Fruit fly (Drosophila melanogaster) whole organism, embryonic: ENCODE measurements around the gene Rdl.

Source experiments
- Ada2b ChIP-seq: fragments of 200-800 bp; sonication (Bioruptor generic); IDR thresholded peaks from 2 replicates; pipeline ENCODE4 v1.3.6; 2022; ENCODE audit warnings: missing biosample characterization, missing genetic modification characterization
- CG10462 ChIP-seq: fragments of 200-800 bp; sonication (Bioruptor generic); optimal IDR thresholded peaks from 2 replicates; lab custom pipeline; 2016; ENCODE audit warnings: missing biosample characterization, missing genetic modification characterization
- CG11093 ChIP-seq: fragments of 200-800 bp; sonication (Bioruptor generic); IDR thresholded peaks from 3 replicates; pipeline ENCODE4 v1.3.6; 2022; ENCODE audit warnings: missing biosample characterization, missing genetic modification characterization
- CG11456 ChIP-seq: fragments of 200-800 bp; sonication (Bioruptor generic); IDR thresholded peaks from 3 replicates; pipeline ENCODE4 v1.3.6; 2022; ENCODE audit warnings: missing biosample characterization, missing genetic modification characterization
- CG12299 ChIP-seq: fragments of 200-800 bp; sonication (Bioruptor generic); optimal IDR thresholded peaks from 2 replicates; lab custom pipeline; 2018; ENCODE audit warnings: missing biosample characterization, mild to moderate bottlenecking, missing genetic modification characterization
- CG12942 ChIP-seq: fragments of 200-800 bp; sonication (Bioruptor generic); optimal IDR thresholded peaks from 3 replicates; lab custom pipeline; 2016; ENCODE audit warnings: missing biosample characterization, missing genetic modification characterization
- CG14014 ChIP-seq: fragments of 200-800 bp; sonication (Bioruptor generic); IDR thresholded peaks from 2 replicates; pipeline ENCODE4 v1.3.6; 2022; ENCODE audit warnings: missing biosample characterization, missing genetic modification characterization
- CG16779 ChIP-seq: fragments of 200-800 bp; sonication (Bioruptor generic); IDR thresholded peaks from 2 replicates; pipeline ENCODE4 v1.3.6; 2022; ENCODE audit warnings: missing biosample characterization, missing genetic modification characterization
- CG31388 ChIP-seq: fragments of 200-800 bp; sonication (Bioruptor generic); optimal IDR thresholded peaks from 2 replicates; lab custom pipeline; 2016; ENCODE audit warnings: missing biosample characterization, missing genetic modification characterization
- CG33213 ChIP-seq: fragments of 200-800 bp; sonication (Bioruptor generic); optimal IDR thresholded peaks from 3 replicates; lab custom pipeline; 2016; ENCODE audit warnings: missing biosample characterization, missing genetic modification characterization
- CG3407 ChIP-seq: fragments of 200-800 bp; sonication (Bioruptor generic); optimal IDR thresholded peaks from 2 replicates; lab custom pipeline; 2018; ENCODE audit warnings: missing biosample characterization, mild to moderate bottlenecking, missing genetic modification characterization
- CG4360 ChIP-seq: fragments of 200-800 bp; sonication (Bioruptor generic); IDR thresholded peaks from 2 replicates; pipeline ENCODE4 v1.3.6; 2022; ENCODE audit warnings: missing biosample characterization, missing genetic modification characterization
- CG43689 ChIP-seq: fragments of 200-800 bp; sonication (Bioruptor generic); IDR thresholded peaks from 2 replicates; pipeline ENCODE4 v1.3.6; 2022; ENCODE audit warnings: missing biosample characterization, missing genetic modification characterization
- CG4424 ChIP-seq: fragments of 200-800 bp; sonication (Bioruptor generic); optimal IDR thresholded peaks from 3 replicates; lab custom pipeline; 2016; ENCODE audit warnings: missing biosample characterization, missing genetic modification characterization
- CG7372 ChIP-seq: fragments of 200-800 bp; sonication (Bioruptor generic); IDR thresholded peaks from 2 replicates; pipeline ENCODE4 v1.3.6; 2022; ENCODE audit warnings: missing biosample characterization, missing genetic modification characterization
- CG7556 ChIP-seq: fragments of 200-800 bp; sonication (Bioruptor generic); optimal IDR thresholded peaks from 2 replicates; lab custom pipeline; 2017; ENCODE audit warnings: missing biosample characterization, mild to moderate bottlenecking, missing genetic modification characterization
- CG8924 ChIP-seq: fragments of 200-800 bp; optimal IDR thresholded peaks from 3 replicates; lab custom pipeline; 2019; ENCODE audit warnings: missing biosample characterization, mild to moderate bottlenecking, missing genetic modification characterization, moderate library complexity
- CG9876 ChIP-seq: fragments of 200-800 bp; sonication (Bioruptor generic); optimal IDR thresholded peaks from 2 replicates; lab custom pipeline; 2016; ENCODE audit warnings: missing biosample characterization, missing genetic modification characterization
- CoRest ChIP-seq: fragments of 200-800 bp; sonication (Bioruptor generic); optimal IDR thresholded peaks from 3 replicates; lab custom pipeline; 2018; ENCODE audit warnings: missing biosample characterization, mild to moderate bottlenecking, missing genetic modification characterization, moderate library complexity
- Dad ChIP-seq: fragments of 200-800 bp; sonication (Bioruptor generic); optimal IDR thresholded peaks from 3 replicates; lab custom pipeline; 2016; ENCODE audit warnings: missing biosample characterization, missing genetic modification characterization
- Dip2 ChIP-seq: fragments of 200-800 bp; sonication (Bioruptor generic); IDR thresholded peaks from 2 replicates; pipeline ENCODE4 v1.3.6; 2022; ENCODE audit warnings: missing biosample characterization, missing genetic modification characterization
- H2.0 ChIP-seq: fragments of 200-800 bp; sonication (Bioruptor generic); IDR thresholded peaks from 2 replicates; pipeline ENCODE4 v1.3.6; 2022; ENCODE audit warnings: missing biosample characterization, missing genetic modification characterization
- Hmx ChIP-seq: fragments of 200-800 bp; sonication (Bioruptor generic); optimal IDR thresholded peaks from 2 replicates; lab custom pipeline; 2016; ENCODE audit warnings: missing biosample characterization, missing genetic modification characterization
- Hr39 ChIP-seq: fragments of >200 bp; optimal IDR thresholded peaks from 2 replicates; lab custom pipeline; 2017
- Hr51 ChIP-seq, 2 experiments: fragments of 200-800 bp; sonication (Bioruptor generic); optimal IDR thresholded peaks; 2 replicates in 1 of 2; 3 replicates in 1 of 2; lab custom pipeline; 2016 to 2018; ENCODE audit warnings: missing biosample characterization in 2 of 2, missing genetic modification characterization in 2 of 2, mild to moderate bottlenecking in 1 of 2, moderate library complexity in 1 of 2
- Hsf ChIP-seq: fragments of 200-800 bp; sonication (Bioruptor generic); optimal IDR thresholded peaks from 3 replicates; lab custom pipeline; 2016; ENCODE audit warnings: missing biosample characterization, missing genetic modification characterization
- Nf-YA ChIP-seq: fragments of 200-800 bp; sonication (Bioruptor generic); IDR thresholded peaks from 2 replicates; pipeline ENCODE4 v1.3.6; 2022; ENCODE audit warnings: missing biosample characterization, missing genetic modification characterization
- Sin3A ChIP-seq: fragments of >200 bp; optimal IDR thresholded peaks from 2 replicates; lab custom pipeline; 2018
- Ssrp ChIP-seq: fragments of 200-800 bp; sonication (Bioruptor generic); optimal IDR thresholded peaks from 2 replicates; lab custom pipeline; 2018; ENCODE audit warnings: missing biosample characterization, mild to moderate bottlenecking, missing genetic modification characterization, moderate library complexity
- TFAM ChIP-seq: fragments of 200-800 bp; sonication (Bioruptor generic); optimal IDR thresholded peaks from 2 replicates; lab custom pipeline; 2017; ENCODE audit warnings: missing biosample characterization, missing genetic modification characterization, inconsistent platforms
- Tbp ChIP-seq: fragments of >200 bp; optimal IDR thresholded peaks from 2 replicates; lab custom pipeline; 2018; ENCODE audit warnings: missing biosample characterization, missing genetic modification characterization
- al ChIP-seq: fragments of 200-800 bp; sonication (Bioruptor generic); IDR thresholded peaks from 2 replicates; pipeline ENCODE4 v1.3.6; 2022; ENCODE audit warnings: missing biosample characterization, missing genetic modification characterization
- btn ChIP-seq: fragments of 200-800 bp; sonication (Bioruptor generic); optimal IDR thresholded peaks from 2 replicates; lab custom pipeline; 2016; ENCODE audit warnings: missing biosample characterization, missing genetic modification characterization
- ci ChIP-seq: fragments of 200-800 bp; sonication (Bioruptor generic); IDR thresholded peaks from 3 replicates; pipeline ENCODE4 v1.3.6; 2022; ENCODE audit warnings: missing biosample characterization, missing genetic modification characterization
- corto ChIP-seq: fragments of 200-800 bp; sonication (Bioruptor generic); optimal IDR thresholded peaks from 2 replicates; lab custom pipeline; 2016; ENCODE audit warnings: missing biosample characterization, mild to moderate bottlenecking, missing genetic modification characterization, moderate library complexity
- dysf ChIP-seq: fragments of 200-800 bp; sonication (Bioruptor generic); IDR thresholded peaks from 3 replicates; pipeline ENCODE4 v1.3.6; 2022; ENCODE audit warnings: missing biosample characterization, missing genetic modification characterization
- fd102C ChIP-seq: fragments of 200-800 bp; sonication (Bioruptor generic); optimal IDR thresholded peaks from 2 replicates; lab custom pipeline; 2018; ENCODE audit warnings: missing biosample characterization, mild to moderate bottlenecking, missing genetic modification characterization, moderate library complexity
- fd96Cb ChIP-seq: fragments of 200-800 bp; sonication (Bioruptor generic); optimal IDR thresholded peaks from 2 replicates; lab custom pipeline; 2018; ENCODE audit warnings: missing biosample characterization, mild to moderate bottlenecking, missing genetic modification characterization, moderate library complexity
- gem ChIP-seq: fragments of 200-800 bp; sonication (Bioruptor generic); optimal IDR thresholded peaks from 2 replicates; lab custom pipeline; 2019; ENCODE audit warnings: missing biosample characterization, mild to moderate bottlenecking, missing genetic modification characterization, moderate library complexity
- hbn ChIP-seq: fragments of 200-800 bp; sonication (Bioruptor generic); IDR thresholded peaks from 2 replicates; pipeline ENCODE4 v1.3.6; 2022; ENCODE audit warnings: missing biosample characterization, missing genetic modification characterization; ENCODE audit not compliant: partially characterized antibody
- inv ChIP-seq: fragments of 200-800 bp; sonication (Bioruptor generic); IDR thresholded peaks from 2 replicates; pipeline ENCODE4 v1.3.6; 2022; ENCODE audit warnings: missing biosample characterization, missing genetic modification characterization; ENCODE audit not compliant: partially characterized antibody
- ken ChIP-seq: fragments of 200-800 bp; sonication (Bioruptor generic); IDR thresholded peaks from 3 replicates; pipeline ENCODE4 v1.3.6; 2022; ENCODE audit warnings: missing biosample characterization, missing genetic modification characterization
- knrl ChIP-seq: fragments of 200-800 bp; sonication (Bioruptor generic); IDR thresholded peaks from 3 replicates; pipeline ENCODE4 v1.3.6; 2022; ENCODE audit warnings: missing biosample characterization, missing genetic modification characterization; ENCODE audit not compliant: partially characterized antibody
- p53 ChIP-seq: fragments of 200-800 bp; sonication (Bioruptor generic); optimal IDR thresholded peaks from 2 replicates; lab custom pipeline; 2016; ENCODE audit warnings: missing biosample characterization, missing genetic modification characterization
- repo ChIP-seq: fragments of 200-800 bp; sonication (Bioruptor generic); optimal IDR thresholded peaks from 2 replicates; lab custom pipeline; 2016; ENCODE audit warnings: missing biosample characterization, missing genetic modification characterization
- scrt ChIP-seq: fragments of 200-800 bp; sonication (Bioruptor generic); optimal IDR thresholded peaks from 2 replicates; lab custom pipeline; 2018; ENCODE audit warnings: missing biosample characterization, mild to moderate bottlenecking, missing genetic modification characterization, moderate library complexity
- tna ChIP-seq: fragments of 200-800 bp; sonication (Bioruptor generic); IDR thresholded peaks from 2 replicates; pipeline ENCODE4 v1.3.6; 2022; ENCODE audit warnings: missing biosample characterization, missing genetic modification characterization; ENCODE audit not compliant: partially characterized antibody
- toy ChIP-seq: fragments of 200-800 bp; sonication (Bioruptor generic); IDR thresholded peaks from 2 replicates; pipeline ENCODE4 v1.3.6; 2022; ENCODE audit warnings: missing biosample characterization, missing genetic modification characterization
- ttk ChIP-seq: fragments of 200-800 bp; sonication (Bioruptor generic); IDR thresholded peaks from 2 replicates; pipeline ENCODE4 v2.1.2; 2022; ENCODE audit warnings: missing biosample characterization, missing genetic modification characterization
- tup ChIP-seq: fragments of 200-800 bp; sonication (Bioruptor generic); optimal IDR thresholded peaks from 2 replicates; lab custom pipeline; 2016; ENCODE audit warnings: missing biosample characterization, mild to moderate bottlenecking, missing genetic modification characterization, moderate library complexity
- yki ChIP-seq: fragments of >200 bp; optimal IDR thresholded peaks from 3 replicates; lab custom pipeline; 2018

The Rdl gene

dm6 chr3L:9128700-9129582, 53.0 kb downstream of the Rdl start (continued):
- TF ChIP-seq CG11093 (GFP tag; lab: Robert Waterston, UW) (peak; percentile 32; the same call in 1 of the 3 replicates), Hr39 (no peak), Ada2b (GFP tag; lab: Robert Waterston, UW) (no peak), dysf (GFP tag; lab: Robert Waterston, UW) (peak; percentile 39; the same call in 1 of the 3 replicates), CG16779 (GFP tag; lab: Robert Waterston, UW) (no peak), ttk (no peak), CG14014 (no peak), CG3407 (GFP tag; lab: Kevin White, UChicago) (peak; percentile 58), TFAM (GFP tag; lab: Kevin White, UChicago) (no peak), hbn (GFP tag; lab: Robert Waterston, UW) (no peak), CG8924 (tag; lab: Kevin White, UChicago) (peak; percentile 85), CG10462 (peak; percentile 63), CG11456 (GFP tag; lab: Robert Waterston, UW) (no peak), Hr51 (GFP tag; optimal IDR thresholded peaks at IDR 0.05; lab: Kevin White, UChicago) (peak in 1 of 2 experiments; percentile 87), scrt (GFP tag; lab: Kevin White, UChicago) (peak; percentile 15), Hmx (no peak), Sin3A (no peak), Nf-YA (GFP tag; lab: Robert Waterston, UW) (0 out of 2 replicates have a peak, but pooled peaks have one; percentile 20), CG12299 (peak; percentile 24), repo (GFP tag; lab: Kevin White, UChicago) (no peak), yki (no peak), knrl (GFP tag; lab: Robert Waterston, UW) (no peak), CG31388 (GFP tag; lab: Kevin White, UChicago) (peak; percentile 40), btn (no peak), H2.0 (peak; percentile 26; the same call in 1 of the 2 replicates), ken (GFP tag; lab: Robert Waterston, UW) (no peak), CG33213 (GFP tag; lab: Kevin White, UChicago) (no peak), CG4360 (peak; percentile 90), Dad (GFP tag; lab: Kevin White, UChicago) (no peak), gem (peak; percentile 89), CG4424 (GFP tag; lab: Kevin White, UChicago) (peak; percentile 80), CG7556 (peak; percentile 89), toy (GFP tag; lab: Robert Waterston, UW) (no peak), al (no peak), CG43689 (no peak), CoRest (tag; lab: Kevin White, UChicago) (peak; percentile 86), Hsf (GFP tag; lab: Kevin White, UChicago) (peak; percentile 41), Ssrp (peak; percentile 84), fd96Cb (tag; lab: Kevin White, UChicago) (peak; percentile 82), inv (GFP tag; lab: Robert Waterston, UW) (no peak), CG12942 (peak; percentile 23), Dip2 (GFP tag; lab: Robert Waterston, UW) (no peak), Tbp (GFP tag; lab: Kevin White, UChicago) (no peak), CG7372 (no peak), corto (GFP tag; lab: Kevin White, UChicago) (no peak), tna (GFP tag; lab: Robert Waterston, UW) (no peak), CG9876 (GFP tag; lab: Kevin White, UChicago) (no peak), p53 (GFP tag; lab: Kevin White, UChicago) (no peak), ci (0 out of 3 replicates have a peak, but pooled peaks have one; percentile 28), fd102C (GFP tag; lab: Kevin White, UChicago) (no peak), tup (GFP tag; lab: Kevin White, UChicago) (no peak)
